Worm (Caenorhabditis elegans): ENCODE results near the gene M03D4.3.

The M03D4.3 gene

ce11 chrIV:6112291-6112690, at the start of gene M03D4.3:
Gene M03D4.3 (minus strand): TSS chrIV:6112391.
- no peak for TF ChIP-seq K02D7.2 (tag; optimal IDR thresholded peaks at IDR 0.05)
- no peak for TF ChIP-seq lim-6 (tag; optimal IDR thresholded peaks at IDR 0.05)
- no peak for TF ChIP-seq syd-9 (tag; optimal IDR thresholded peaks at IDR 0.05)
- no peak for TF ChIP-seq sdc-2 (tag; optimal IDR thresholded peaks at IDR 0.05)
- no peak for TF ChIP-seq hlh-30 (tag; optimal IDR thresholded peaks at IDR 0.05; ENCODE audit: insufficient read depth)
- TF ChIP-seq ceh-9 (tag; optimal IDR thresholded peaks at IDR 0.05) = no peak
- no peak for TF ChIP-seq ref-2 (tag; optimal IDR thresholded peaks at IDR 0.05)
- TF ChIP-seq pqm-1 (tag; optimal IDR thresholded peaks at IDR 0.05) = no peak

ce11 chrIV:6159616-6160015, 47.4 kb upstream of the M03D4.3 start:
- no peak for TF ChIP-seq syd-9 (tag; optimal IDR thresholded peaks at IDR 0.05)
- no peak for TF ChIP-seq ceh-30 (tag; optimal IDR thresholded peaks at IDR 0.05)
- TF ChIP-seq ref-2 (tag; optimal IDR thresholded peaks at IDR 0.05) = no peak
- TF ChIP-seq K02D7.2 (tag; optimal IDR thresholded peaks at IDR 0.05) = no peak
- peak; percentile 63 for TF ChIP-seq nfya-1 (tag; optimal IDR thresholded peaks at IDR 0.05)

ce11 chrIV:6156833-6157232, 44.6 kb upstream of the M03D4.3 start, which contains the start of gene C11D2.4:
Gene C11D2.4 (minus strand): TSS chrIV:6156960.
- TF ChIP-seq syd-9 (tag; optimal IDR thresholded peaks at IDR 0.05) (no peak), ets-4 (tag; optimal IDR thresholded peaks at IDR 0.05) (no peak), mec-3 (tag; optimal IDR thresholded peaks at IDR 0.05; ENCODE audit: borderline replicate concordance) (no peak), ceh-14 (tag; optimal IDR thresholded peaks at IDR 0.05) (no peak), npax-4 (tag; optimal IDR thresholded peaks at IDR 0.05) (no peak), tbx-7 (tag; optimal IDR thresholded peaks at IDR 0.05) (no peak), sox-2 (GFP tag; IDR thresholded peaks at IDR 0.05) (no peak), nhr-11 (tag; optimal IDR thresholded peaks at IDR 0.05) (no peak), pqm-1 (tag; optimal IDR thresholded peaks at IDR 0.05) (no peak), hlh-13 (GFP tag; optimal IDR thresholded peaks at IDR 0.05) (no peak), ceh-6 (GFP tag; optimal IDR thresholded peaks at IDR 0.05) (no peak), nhr-232 (tag; optimal IDR thresholded peaks at IDR 0.05) (no peak), ahr-1 (tag; optimal IDR thresholded peaks at IDR 0.05) (no peak), Y22D7AL.16 (tag; optimal IDR thresholded peaks at IDR 0.05) (no peak)

- no peak for TF ChIP-seq ceh-2 (tag; optimal IDR thresholded peaks at IDR 0.05)
- TF ChIP-seq ahr-1 (tag; optimal IDR thresholded peaks at IDR 0.05) = no peak
- TF ChIP-seq Y22D7AL.16 (tag; optimal IDR thresholded peaks at IDR 0.05) = no peak
- no peak for TF ChIP-seq fkh-6 (tag; optimal IDR thresholded peaks at IDR 0.05)
- TF ChIP-seq ceh-30 (tag; optimal IDR thresholded peaks at IDR 0.05) = no peak
- TF ChIP-seq madf-2 (tag; optimal IDR thresholded peaks at IDR 0.05) = no peak
- TF ChIP-seq pros-1 (tag; optimal IDR thresholded peaks at IDR 0.05) = no peak
- no peak for TF ChIP-seq syd-9 (tag; optimal IDR thresholded peaks at IDR 0.05)
- no peak for TF ChIP-seq pag-3 (tag; optimal IDR thresholded peaks at IDR 0.05; ENCODE audit: borderline replicate concordance)
- TF ChIP-seq gmeb-2 (tag; optimal IDR thresholded peaks at IDR 0.05) = no peak
- TF ChIP-seq nhr-11 (tag; optimal IDR thresholded peaks at IDR 0.05) = no peak
- TF ChIP-seq ref-2 (tag; optimal IDR thresholded peaks at IDR 0.05) = no peak
These were observed 43.1 kb upstream of the M03D4.3 start, which contains the start of gene C11D2.7 for ce11 chrIV:6155296-6155695. Gene C11D2.7 (minus strand): TSS chrIV:6155396.

- TF ChIP-seq fkh-10 (GFP tag; optimal IDR thresholded peaks at IDR 0.05) (no peak), hlh-8 (tag; optimal IDR thresholded peaks at IDR 0.05) (no peak), unc-55 (GFP tag; optimal IDR thresholded peaks at IDR 0.05) (no peak), rnt-1 (tag; optimal IDR thresholded peaks at IDR 0.05) (no peak), elt-2 (tag; optimal IDR thresholded peaks at IDR 0.05) (no peak), mec-3 (tag; optimal IDR thresholded peaks at IDR 0.05; ENCODE audit: borderline replicate concordance) (no peak), pat-9 (tag; optimal IDR thresholded peaks at IDR 0.05) (no peak), ceh-31 (tag; optimal IDR thresholded peaks at IDR 0.05) (no peak), sox-4 (tag; optimal IDR thresholded peaks at IDR 0.05) (no peak), ceh-30 (tag; optimal IDR thresholded peaks at IDR 0.05) (no peak)
These were observed 39.3 kb upstream of the M03D4.3 start, which contains the start of gene C11D2.3 for ce11 chrIV:6151513-6151912. Gene C11D2.3 (plus strand): TSS chrIV:6151813.
